Worm (Caenorhabditis elegans): ENCODE measurements around the gene Y62E10A.3.
A peak's percentile ranks its signal among the peaks of the same experiment; 100 is the strongest.

DNA sequence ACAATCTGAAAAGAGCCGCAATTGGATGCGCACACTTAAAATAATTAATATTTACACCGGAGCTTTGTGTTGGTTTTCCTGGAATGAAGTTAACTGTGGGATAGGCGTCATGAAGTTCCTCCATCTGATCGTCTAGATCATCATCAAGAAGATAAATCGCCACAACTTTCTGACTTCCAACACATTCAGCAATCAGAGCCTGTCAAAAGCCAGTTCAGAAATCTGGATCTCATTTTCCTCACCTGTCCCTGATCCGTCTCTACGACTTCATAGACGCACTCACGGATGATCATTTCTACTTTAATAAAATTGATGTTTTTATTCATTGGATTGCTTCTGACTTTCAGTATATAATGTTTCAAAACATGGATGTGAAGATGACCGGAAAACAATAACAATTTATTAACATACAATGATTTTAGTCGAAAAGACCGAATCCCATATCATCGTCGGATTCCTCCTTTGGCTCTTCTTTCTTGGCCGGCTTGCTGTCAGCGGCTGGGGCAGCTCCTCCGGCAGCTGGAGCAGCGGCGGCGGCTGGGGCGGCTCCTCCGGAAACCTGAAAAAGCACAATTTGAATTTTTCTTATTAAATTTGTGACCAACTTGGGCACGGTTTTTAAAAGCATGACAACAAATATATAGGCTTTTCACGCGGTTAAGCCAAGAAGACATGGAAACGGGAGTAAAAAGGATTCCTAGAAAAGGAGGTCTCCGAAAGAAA lies 9.2 kb upstream of the Y62E10A.3 start, which contains the start of gene agt-1:
- TF ChIP-seq ceh-82 (tag; optimal IDR thresholded peaks at IDR 0.05) (no peak), nhr-76 (tag; optimal IDR thresholded peaks at IDR 0.05) (no peak), lsy-2 (tag; optimal IDR thresholded peaks at IDR 0.05) (peak in 1 of 2 experiments; percentile 19), jun-1 (tag; optimal IDR thresholded peaks at IDR 0.05) (no peak), nhr-237 (tag; optimal IDR thresholded peaks at IDR 0.05) (no peak), mep-1 (tag; optimal IDR thresholded peaks at IDR 0.05) (no peak), unc-86 (tag; optimal IDR thresholded peaks at IDR 0.05) (no peak), vab-15 (tag; optimal IDR thresholded peaks at IDR 0.05) (no peak), sup-37 (GFP tag; optimal IDR thresholded peaks at IDR 0.05) (no peak), lin-35 (GFP tag; optimal IDR thresholded peaks at IDR 0.05) (no peak), xbp-1 (tag; optimal IDR thresholded peaks at IDR 0.05) (no peak), lin-13 (GFP tag; optimal IDR thresholded peaks at IDR 0.05) (no peak), elt-2 (tag; optimal IDR thresholded peaks at IDR 0.05) (no peak), C16A3.4 (tag; optimal IDR thresholded peaks at IDR 0.05) (no peak)
